Worm (Caenorhabditis elegans) whole organism, L1 larva: ENCODE results near the gene cpt-4.

Experiments
- C34B4.2 ChIP-seq: sonication (generic microtip); optimal IDR thresholded peaks from 2 replicates; lab custom pipeline; 2017; ENCODE audit warnings: mild to moderate bottlenecking, missing genetic modification characterization, missing compliant biosample characterization
- ama-1 ChIP-seq: fragments of 150-350 bp; optimal IDR thresholded peaks from 2 replicates; lab custom pipeline; 2014
- ceh-82 ChIP-seq, 3 experiments: fragments of 150-350 bp in 1 of 3; sonication (generic microtip) in 2 of 3; optimal IDR thresholded peaks; 2 replicates each; lab custom pipeline; 2014 to 2017; ENCODE audit warnings: missing biosample characterization in 3 of 3, missing genetic modification characterization in 3 of 3
- egl-27 ChIP-seq, 2 experiments: fragments of 150-350 bp in 1 of 2; sonication (generic microtip); optimal IDR thresholded peaks; 3 replicates each; lab custom pipeline; 2017 to 2018; ENCODE audit warnings: missing biosample characterization in 2 of 2, missing genetic modification characterization in 2 of 2, missing genetic modification reagents in 2 of 2
- elt-3 ChIP-seq, 6 experiments: fragments of 150-350 bp in 1 of 6; sonication (generic microtip); optimal IDR thresholded peaks; 2 replicates each; lab custom pipeline; 2017 to 2018; ENCODE audit warnings: missing biosample characterization in 6 of 6, missing genetic modification characterization in 6 of 6, inconsistent platforms in 1 of 6
- lin-13 ChIP-seq: fragments of 150-350 bp; optimal IDR thresholded peaks from 2 replicates; lab custom pipeline; 2014; ENCODE audit warnings: missing biosample characterization, missing genetic modification reagents, missing genetic modification characterization
- mdl-1 ChIP-seq, 2 experiments: fragments of 150-350 bp; optimal IDR thresholded peaks; 2 replicates each; lab custom pipeline; 2014 to 2017; ENCODE audit warnings: missing biosample characterization in 2 of 2, missing genetic modification characterization in 2 of 2, inconsistent platforms in 1 of 2
- nhr-77 ChIP-seq: fragments of 150-350 bp; optimal IDR thresholded peaks from 2 replicates; lab custom pipeline; 2014; ENCODE audit warnings: missing biosample characterization, missing genetic modification characterization
- snpc-4 ChIP-seq: fragments of 150-350 bp; optimal IDR thresholded peaks from 2 replicates; lab custom pipeline; 2014; ENCODE audit warnings: missing biosample characterization, missing genetic modification characterization
- sptf-1 ChIP-seq: fragments of 150-350 bp; optimal IDR thresholded peaks from 2 replicates; lab custom pipeline; 2014; ENCODE audit warnings: missing biosample characterization, missing genetic modification characterization
- ztf-11 ChIP-seq, 2 experiments: sonication (generic microtip); optimal IDR thresholded peaks; 2 replicates each; lab custom pipeline; 2016 to 2017; ENCODE audit warnings: missing genetic modification characterization in 2 of 2, missing biosample characterization in 1 of 2, missing compliant biosample characterization in 1 of 2

DNA sequence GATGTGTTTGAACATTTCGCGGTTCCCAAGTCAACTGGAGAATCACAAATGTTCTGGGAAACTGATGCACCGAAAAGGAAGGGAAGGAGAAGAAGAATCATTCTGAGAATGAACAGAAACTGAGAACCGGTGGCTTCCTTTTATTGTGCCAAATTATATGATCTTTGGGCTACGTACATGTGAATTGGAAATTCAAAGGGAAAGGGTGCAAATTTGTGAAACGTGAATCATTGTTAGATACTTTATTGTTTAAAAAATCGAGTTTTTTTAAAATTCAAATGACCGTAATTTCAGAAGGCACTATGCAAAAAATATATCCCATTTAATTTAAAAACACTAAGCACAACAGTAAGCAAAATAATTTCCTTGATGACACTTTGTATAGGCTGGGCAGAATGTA is 7.5 kb upstream of the cpt-4 start, which contains the start of gene K11D12.6:
- no peak for TF ChIP-seq sptf-1
- TF ChIP-seq mdl-1 (tag; optimal IDR thresholded peaks at IDR 0.05; lab: Kevin White, UChicago), result no peak
- TF ChIP-seq ama-1 (lab: Kevin White, UChicago), result no peak
- TF ChIP-seq C34B4.2, result no peak
- TF ChIP-seq egl-27 (tag; optimal IDR thresholded peaks at IDR 0.05; lab: Kevin White, UChicago), result no peak
- TF ChIP-seq ceh-82 (tag; optimal IDR thresholded peaks at IDR 0.05; lab: Kevin White, UChicago), result no peak
- no peak for TF ChIP-seq elt-3 (tag; optimal IDR thresholded peaks at IDR 0.05; lab: Kevin White, UChicago)
- no peak for TF ChIP-seq snpc-4 (tag; lab: Kevin White, UChicago)
- TF ChIP-seq nhr-77 (tag; lab: Kevin White, UChicago), result no peak
- no peak for TF ChIP-seq ztf-11 (tag; optimal IDR thresholded peaks at IDR 0.05; lab: Kevin White, UChicago)
- no peak for TF ChIP-seq lin-13
